Worm (Caenorhabditis elegans): ENCODE results near the gene clh-4.

DNA sequence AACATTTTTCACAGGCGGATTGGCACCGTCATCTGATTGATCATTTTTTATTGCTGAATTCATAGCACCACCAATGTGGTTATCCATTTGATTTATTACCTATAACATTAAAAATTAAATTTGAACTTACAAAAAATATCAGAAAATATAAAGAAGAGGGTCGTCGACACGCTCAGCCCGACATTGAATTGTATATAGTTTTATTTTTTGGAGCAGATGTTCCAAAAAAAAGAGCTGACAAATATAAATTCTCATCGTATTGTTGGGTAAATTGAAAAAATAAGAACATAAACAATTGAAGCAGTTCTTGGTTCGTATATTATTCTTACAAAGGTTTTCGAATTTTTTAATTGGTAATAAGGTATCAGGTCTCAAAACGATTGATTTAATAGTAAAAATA lies 4.1 kb upstream of the clh-4 start, which contains the start of gene R02E4.1:
- TF ChIP-seq ztf-4 (tag; optimal IDR thresholded peaks at IDR 0.05) (no peak), dmd-4 (tag; optimal IDR thresholded peaks at IDR 0.05) (no peak), nhr-6 (tag; optimal IDR thresholded peaks at IDR 0.05) (no peak), zag-1 (tag; optimal IDR thresholded peaks at IDR 0.05) (no peak), ceh-16 (tag; optimal IDR thresholded peaks at IDR 0.05) (no peak), nhr-237 (tag; optimal IDR thresholded peaks at IDR 0.05) (no peak), F13H6.1 (tag; optimal IDR thresholded peaks at IDR 0.05) (no peak), ZK546.5 (tag; optimal IDR thresholded peaks at IDR 0.05) (no peak), snpc-4 (tag; optimal IDR thresholded peaks at IDR 0.05) (no peak), lin-13 (GFP tag; optimal IDR thresholded peaks at IDR 0.05) (no peak), nhr-77 (tag; optimal IDR thresholded peaks at IDR 0.05) (no peak), alr-1 (tag; optimal IDR thresholded peaks at IDR 0.05) (no peak), mdl-1 (tag; optimal IDR thresholded peaks at IDR 0.05) (no peak), unc-62 (GFP tag; optimal IDR thresholded peaks at IDR 0.05) (no peak)

All from whole organism, L2 larva.